Worm (Caenorhabditis elegans) whole organism, L4 larva: ENCODE measurements around the gene let-765.

ENCODE experiments used
- D1046.2 ChIP-seq: fragments of 200-800 bp; sonication (Bioruptor generic); IDR thresholded peaks from 2 replicates; pipeline ENCODE4 v1.3.6; 2022; ENCODE audit warnings: missing genetic modification characterization, missing compliant biosample characterization
- F37D6.2 ChIP-seq: sonication (generic microtip); optimal IDR thresholded peaks from 2 replicates; lab custom pipeline; 2016; ENCODE audit warnings: mild to moderate bottlenecking, missing genetic modification characterization, missing compliant biosample characterization
- R02D3.7 ChIP-seq: fragments of 150-350 bp; sonication (generic microtip); optimal IDR thresholded peaks from 3 replicates; lab custom pipeline; 2014; ENCODE audit warnings: missing biosample characterization, missing genetic modification characterization
- Y105C5A.15 ChIP-seq: fragments of 200-800 bp; sonication (Bioruptor generic); IDR thresholded peaks from 2 replicates; pipeline ENCODE4 v1.3.6; 2022; ENCODE audit warnings: missing genetic modification characterization, missing compliant biosample characterization
- ZK337.2 ChIP-seq: fragments of 200-800 bp; sonication (Bioruptor generic); IDR thresholded peaks from 2 replicates; pipeline ENCODE4 v1.3.6; 2022; ENCODE audit warnings: missing genetic modification reagents, missing genetic modification characterization, missing compliant biosample characterization
- aha-1 ChIP-seq: fragments of 150-350 bp; peaks from one replicate; lab custom pipeline; 2014; ENCODE audit warnings: missing biosample characterization, missing genetic modification characterization
- arid-1 ChIP-seq: fragments of 200-800 bp; sonication (Bioruptor generic); conservative IDR thresholded peaks from 2 replicates; pipeline ENCODE4 v1.3.6; 2022; ENCODE audit warnings: missing genetic modification reagents, missing genetic modification characterization, missing compliant biosample characterization
- attf-4 ChIP-seq: sonication (generic microtip); optimal IDR thresholded peaks from 3 replicates; lab custom pipeline; 2017; ENCODE audit warnings: missing biosample characterization, missing genetic modification characterization
- ceh-28 ChIP-seq: fragments of 150-350 bp; optimal IDR thresholded peaks from 2 replicates; lab custom pipeline; 2014; ENCODE audit warnings: missing biosample characterization, missing genetic modification reagents, missing genetic modification characterization
- ceh-62 ChIP-seq: sonication (generic microtip); optimal IDR thresholded peaks from 2 replicates; lab custom pipeline; 2017; ENCODE audit warnings: missing biosample characterization, missing genetic modification characterization
- ces-1 ChIP-seq: fragments of 150-350 bp; sonication (generic microtip); optimal IDR thresholded peaks from 4 replicates; lab custom pipeline; 2014; ENCODE audit warnings: missing biosample characterization, missing genetic modification reagents, missing genetic modification characterization
- cey-2 ChIP-seq: sonication (generic microtip); optimal IDR thresholded peaks from 3 replicates; lab custom pipeline; 2017; ENCODE audit warnings: missing genetic modification characterization, mild to moderate bottlenecking, missing compliant biosample characterization, antibody characterized with exemption, borderline replicate concordance; ENCODE audit not compliant: insufficient read depth
- ctbp-1 ChIP-seq: fragments of 200-800 bp; sonication (Bioruptor generic); IDR thresholded peaks from 2 replicates; pipeline ENCODE4 v1.3.6; 2022; ENCODE audit warnings: missing genetic modification reagents, missing genetic modification characterization, missing compliant biosample characterization
- daf-12 ChIP-seq: fragments of 150-350 bp; optimal IDR thresholded peaks from 2 replicates; lab custom pipeline; 2014; ENCODE audit warnings: missing biosample characterization, missing genetic modification reagents, missing genetic modification characterization
- daf-16 ChIP-seq, 3 experiments: sonication (generic microtip); optimal IDR thresholded peaks; 2 replicates each; lab custom pipeline; 2016 to 2017; ENCODE audit warnings: missing genetic modification characterization in 3 of 3, missing genetic modification reagents in 3 of 3, mild to moderate bottlenecking in 2 of 3, missing compliant biosample characterization in 2 of 3, missing biosample characterization in 1 of 3, moderate library complexity in 1 of 3
- dmd-8 ChIP-seq: fragments of 200-800 bp; sonication (Bioruptor generic); IDR thresholded peaks from 2 replicates; pipeline ENCODE4 v1.3.6; 2022; ENCODE audit warnings: missing genetic modification characterization, missing compliant biosample characterization
- dpl-1 ChIP-seq: fragments of 150-350 bp; optimal IDR thresholded peaks from 2 replicates; lab custom pipeline; 2014; ENCODE audit warnings: missing biosample characterization, missing genetic modification reagents, missing genetic modification characterization
- fkh-10 ChIP-seq: fragments of 150-350 bp; optimal IDR thresholded peaks from 2 replicates; lab custom pipeline; 2014; ENCODE audit warnings: missing biosample characterization, missing genetic modification reagents, missing genetic modification characterization
- hlh-30 ChIP-seq: sonication (generic microtip); optimal IDR thresholded peaks from 2 replicates; lab custom pipeline; 2017; ENCODE audit warnings: antibody characterized with exemption, mild to moderate bottlenecking, missing genetic modification characterization, missing compliant biosample characterization; ENCODE audit not compliant: insufficient read depth
- lin-13 ChIP-seq: fragments of 150-350 bp; optimal IDR thresholded peaks from 2 replicates; lab custom pipeline; 2014; ENCODE audit warnings: missing biosample characterization, missing genetic modification reagents, missing genetic modification characterization
- lin-15B ChIP-seq: fragments of 150-350 bp; sonication (generic microtip); optimal IDR thresholded peaks from 3 replicates; lab custom pipeline; 2014; ENCODE audit warnings: missing biosample characterization, missing genetic modification characterization
- lin-29 ChIP-seq: fragments of 200-800 bp; sonication (Bioruptor generic); IDR thresholded peaks from 2 replicates; pipeline ENCODE4 v1.3.6; 2022; ENCODE audit warnings: missing genetic modification reagents, missing genetic modification characterization, missing compliant biosample characterization
- lin-38 ChIP-seq: fragments of 200-800 bp; sonication (Bioruptor generic); IDR thresholded peaks from 2 replicates; pipeline ENCODE4 v1.3.6; 2022; ENCODE audit warnings: missing genetic modification reagents, missing genetic modification characterization, missing compliant biosample characterization
- madf-5 ChIP-seq, 2 experiments: fragments of 200-800 bp; sonication (Bioruptor generic); IDR thresholded peaks; 2 replicates each; pipeline ENCODE4 v1.3.6; 2022; ENCODE audit warnings: missing compliant biosample characterization in 2 of 2, missing genetic modification characterization in 2 of 2
- mdl-1 ChIP-seq, 2 experiments: fragments of 150-350 bp in 1 of 2; sonication (generic microtip) in 1 of 2; optimal IDR thresholded peaks; 2 replicates each; lab custom pipeline; 2014 to 2017; ENCODE audit warnings: missing biosample characterization in 2 of 2, missing genetic modification characterization in 2 of 2
- nhr-76 ChIP-seq: fragments of 150-350 bp; optimal IDR thresholded peaks from 2 replicates; lab custom pipeline; 2014; ENCODE audit warnings: missing biosample characterization, missing genetic modification characterization
- php-3 ChIP-seq: fragments of 200-800 bp; sonication (Bioruptor generic); IDR thresholded peaks from 2 replicates; pipeline ENCODE4 v1.3.6; 2022; ENCODE audit warnings: missing genetic modification reagents, missing genetic modification characterization, missing compliant biosample characterization
- snpc-4 ChIP-seq: fragments of 150-350 bp; optimal IDR thresholded peaks from 2 replicates; lab custom pipeline; 2014; ENCODE audit warnings: missing biosample characterization, missing genetic modification characterization
- unc-39 ChIP-seq: sonication (generic microtip); optimal IDR thresholded peaks from 2 replicates; lab custom pipeline; 2017; ENCODE audit warnings: missing biosample characterization, missing genetic modification characterization
- unc-62 ChIP-seq, 3 experiments: fragments of 150-350 bp in 1 of 3; sonication (generic microtip); optimal IDR thresholded peaks in 2 of 3; peaks in 1 of 3; 1 replicate in 1 of 3; 2 replicates in 2 of 3; lab custom pipeline; 2014 to 2017; ENCODE audit warnings: missing biosample characterization in 3 of 3, missing genetic modification characterization in 3 of 3, missing genetic modification reagents in 3 of 3, missing genotype in 1 of 3
- vab-7 ChIP-seq: fragments of 200-800 bp; sonication (Bioruptor generic); IDR thresholded peaks from 2 replicates; pipeline ENCODE4 v1.3.6; 2022; ENCODE audit warnings: missing genetic modification reagents, missing genetic modification characterization, missing compliant biosample characterization
- zag-1 ChIP-seq: fragments of 150-350 bp; optimal IDR thresholded peaks from 2 replicates; lab custom pipeline; 2014; ENCODE audit warnings: missing biosample characterization, missing genetic modification characterization
- zfp-2 ChIP-seq: sonication (generic microtip); optimal IDR thresholded peaks from 2 replicates; lab custom pipeline; 2016; ENCODE audit warnings: mild to moderate bottlenecking, missing genetic modification characterization, missing compliant biosample characterization
- zip-11 ChIP-seq: fragments of 200-800 bp; sonication (Bioruptor generic); IDR thresholded peaks from 2 replicates; pipeline ENCODE4 v1.3.6; 2022; ENCODE audit warnings: missing genetic modification characterization, missing compliant biosample characterization

let-765 gene

DNA sequence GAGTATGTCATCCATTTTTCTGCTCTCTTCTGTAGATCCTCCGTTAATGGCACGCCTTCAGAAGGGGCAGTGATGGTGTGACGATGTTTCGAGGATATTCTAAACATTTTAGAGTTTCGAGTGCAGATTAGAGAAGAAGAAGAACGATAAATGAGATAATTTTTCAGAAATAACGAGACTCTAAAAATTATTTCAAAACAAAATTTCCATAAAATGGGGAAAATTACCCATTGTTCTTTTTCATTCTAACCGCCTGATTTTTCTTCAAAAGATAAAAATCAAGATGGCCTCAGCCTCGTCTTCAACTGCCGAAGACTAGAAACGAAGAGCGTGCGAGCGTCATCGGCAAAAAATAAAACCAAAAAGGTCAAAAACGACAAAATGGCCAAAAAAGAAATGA is at the start of gene let-765:
Gene let-765 (minus strand): TSS at position 101 of the 400 bp plus-strand sequence.
- TF ChIP-seq mdl-1 (tag; optimal IDR thresholded peaks at IDR 0.05; lab: Kevin White, UChicago) (no peak), lin-15B (no peak), nhr-76 (tag; lab: Kevin White, UChicago) (no peak), daf-16 (GFP tag; optimal IDR thresholded peaks at IDR 0.05; lab: Kevin White, UChicago) (no peak), daf-16 (tag; optimal IDR thresholded peaks at IDR 0.05; lab: Kevin White, UChicago) (no peak), ZK337.2 (GFP tag; lab: Robert Waterston, UW) (no peak), D1046.2 (GFP tag; lab: Robert Waterston, UW) (no peak), lin-29 (GFP tag; lab: Robert Waterston, UW) (no peak), attf-4 (no peak), ceh-62 (tag; lab: Kevin White, UChicago) (no peak), cey-2 (no peak), dmd-8 (GFP tag; lab: Robert Waterston, UW) (no peak), unc-39 (no peak), daf-12 (tag; lab: Kevin White, UChicago) (no peak), ces-1 (GFP tag; lab: Kevin White, UChicago) (no peak)

DNA sequence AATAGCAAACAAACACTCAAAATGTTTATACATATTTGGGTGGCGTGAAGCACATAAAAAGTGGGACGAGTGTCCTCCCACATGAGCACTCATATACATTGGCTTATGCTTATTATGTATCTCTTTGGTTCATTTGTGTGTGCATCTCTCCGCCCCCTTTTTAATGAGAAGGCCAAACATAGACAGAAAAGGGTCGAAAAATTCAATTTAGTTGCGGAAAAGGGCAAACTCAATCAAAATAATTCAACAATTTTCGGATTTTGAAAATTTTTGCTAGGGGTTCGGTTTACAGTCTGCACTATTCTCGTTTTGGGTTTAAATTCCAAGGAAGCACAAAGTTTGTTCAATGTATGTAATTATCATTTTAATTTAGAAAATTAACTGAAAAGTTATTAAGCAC is 46.6 kb upstream of the let-765 start:
- TF ChIP-seq attf-4 (no peak), zag-1 (tag; lab: Kevin White, UChicago) (no peak), lin-13 (GFP tag; lab: Kevin White, UChicago) (no peak), madf-5 (GFP tag; IDR thresholded peaks at IDR 0.05; lab: Robert Waterston, UW) (no peak)

DNA sequence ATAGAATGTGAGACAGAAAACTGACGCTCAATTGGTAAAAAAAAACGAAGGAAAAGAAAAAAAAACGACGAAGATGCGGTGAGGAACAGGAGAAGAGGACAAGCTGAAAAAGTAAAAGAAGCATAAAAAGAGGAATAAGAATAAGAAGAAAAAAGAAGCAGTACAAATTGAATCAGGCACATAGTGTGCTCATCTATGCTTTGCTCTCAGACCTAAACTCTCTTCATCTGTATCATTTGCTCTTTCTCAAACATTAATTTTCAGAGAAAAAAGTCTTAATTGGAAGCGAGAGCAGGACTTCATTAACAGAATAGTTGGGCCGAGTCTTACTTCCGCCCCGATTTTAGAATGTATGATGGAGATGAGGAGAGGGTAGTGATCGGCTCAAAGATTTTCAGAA is 45.9 kb upstream of the let-765 start:
- TF ChIP-seq ces-1 (GFP tag; lab: Kevin White, UChicago) (peak; percentile 77), fkh-10 (GFP tag; lab: Kevin White, UChicago) (peak; percentile 46), R02D3.7 (tag; lab: Kevin White, UChicago) (no peak), ctbp-1 (GFP tag; lab: Robert Waterston, UW) (0 out of 2 replicates have a peak, but pooled peaks have one; percentile 54)

DNA sequence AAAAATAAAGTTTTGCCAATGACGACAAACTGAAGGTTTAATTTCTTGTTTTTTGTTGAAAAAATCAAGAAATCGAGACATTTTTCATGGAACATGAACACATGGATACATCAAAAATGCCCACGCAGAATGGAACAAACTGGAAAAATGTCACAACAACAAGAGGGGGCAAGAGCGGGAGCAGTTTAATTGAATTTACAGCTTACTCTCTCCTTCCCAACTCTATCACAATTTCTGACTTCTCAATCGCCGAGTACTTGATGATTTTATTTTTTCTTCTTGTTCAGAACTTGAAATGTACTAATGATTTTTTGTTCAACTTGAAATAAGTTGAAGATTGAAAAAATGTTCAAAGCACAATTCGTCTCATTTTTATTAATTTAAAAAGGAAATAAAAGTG is 44.3 kb upstream of the let-765 start:
- TF ChIP-seq zfp-2 (no peak), fkh-10 (GFP tag; lab: Kevin White, UChicago) (peak; percentile 8), ces-1 (GFP tag; lab: Kevin White, UChicago) (peak; percentile 49)

DNA sequence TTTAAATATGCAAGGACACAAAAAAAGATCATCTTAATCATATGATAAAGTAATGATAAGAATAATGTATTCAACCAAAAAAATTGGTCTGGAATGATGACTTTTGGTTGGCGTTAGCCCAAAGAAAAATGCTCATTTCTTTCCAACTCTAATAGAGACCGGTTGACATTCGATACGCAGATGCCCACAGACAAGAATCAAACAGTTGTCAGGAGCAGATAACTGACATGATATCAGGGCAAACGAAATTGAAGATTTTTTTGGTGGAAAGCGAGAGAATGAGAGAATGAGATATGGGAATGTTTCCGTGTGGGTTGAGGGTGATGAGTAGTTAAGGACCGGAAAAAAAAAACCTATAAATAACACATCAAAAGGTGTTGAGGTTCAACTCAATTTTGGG is 38.1 kb upstream of the let-765 start:
- TF ChIP-seq lin-29 (GFP tag; lab: Robert Waterston, UW): no peak
- TF ChIP-seq ceh-28: no peak
- TF ChIP-seq zip-11 (GFP tag; lab: Robert Waterston, UW): no peak
- TF ChIP-seq unc-62 (GFP tag; optimal IDR thresholded peaks at IDR 0.05 in 1 of 2; lab: Kevin White, UChicago): no peak
- no peak for TF ChIP-seq unc-62 (tag; optimal IDR thresholded peaks at IDR 0.05; lab: Kevin White, UChicago)
- no peak for TF ChIP-seq hlh-30 (tag; lab: Kevin White, UChicago)
- no peak for TF ChIP-seq mdl-1 (tag; optimal IDR thresholded peaks at IDR 0.05; lab: Kevin White, UChicago)
- TF ChIP-seq snpc-4 (tag; lab: Kevin White, UChicago): no peak
- no peak for TF ChIP-seq dmd-8 (GFP tag; lab: Robert Waterston, UW)
- TF ChIP-seq dpl-1: no peak
- no peak for TF ChIP-seq php-3
- TF ChIP-seq nhr-76 (tag; lab: Kevin White, UChicago): no peak
- no peak for TF ChIP-seq unc-39
- no peak for TF ChIP-seq F37D6.2 (tag; lab: Kevin White, UChicago)
- TF ChIP-seq aha-1 (tag; lab: Kevin White, UChicago): no peak
- TF ChIP-seq, all 104 proteins: peak for 0

DNA sequence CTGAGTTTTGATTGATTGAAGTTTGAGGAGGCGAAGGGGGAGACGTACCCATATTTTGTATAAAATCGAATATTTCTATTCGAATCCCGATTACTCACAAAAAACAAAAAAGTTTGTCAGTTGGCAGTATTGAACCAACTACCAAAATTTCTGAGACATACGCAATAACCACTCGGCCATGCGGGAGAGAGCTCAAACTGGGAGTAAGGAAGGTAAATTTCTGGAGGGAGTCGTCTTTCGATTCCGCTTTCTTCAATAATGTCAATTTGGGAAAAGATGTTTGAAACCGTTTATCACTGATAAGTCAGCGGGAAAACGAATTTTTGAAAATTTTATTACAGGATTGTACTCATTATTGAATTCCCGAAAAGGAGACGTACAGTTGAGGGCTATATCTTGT is 27.8 kb upstream of the let-765 start:
- TF ChIP-seq arid-1 (GFP tag; lab: Robert Waterston, UW) (0 out of 2 replicates have a peak, but pooled peaks have one; percentile 23), Y105C5A.15 (GFP tag; lab: Robert Waterston, UW) (0 out of 2 replicates have a peak, but pooled peaks have one; percentile 51), vab-7 (peak; percentile 44; the same call in 1 of the 2 replicates), dmd-8 (GFP tag; lab: Robert Waterston, UW) (0 out of 2 replicates have a peak, but pooled peaks have one; percentile 59), madf-5 (GFP tag; IDR thresholded peaks at IDR 0.05; lab: Robert Waterston, UW) (0 out of 4 replicates have a peak, but pooled peaks of 1 of the 2 experiments have one; percentile 53), lin-38 (peak; percentile 70)
